Fruit fly (Drosophila melanogaster) whole organism, larva: Measurements from ENCODE around the gene Gart.

Experiments
- noc ChIP-seq: fragments of 200-800 bp; sonication (Bioruptor generic); optimal IDR thresholded peaks from 3 replicates; lab custom pipeline; 2019; ENCODE audit warnings: missing biosample characterization, mild to moderate bottlenecking, missing genetic modification characterization, moderate library complexity

The Gart gene

dm6 chr2L:7043039-7043905 is 19.6 kb upstream of the Gart start:
- peak; percentile 46 for TF ChIP-seq noc

dm6 chr2L:7042150-7042811 is 18.6 kb upstream of the Gart start:
- TF ChIP-seq noc = peak; percentile 64

dm6 chr2L:7039342-7039684 is 15.6 kb upstream of the Gart start:
- TF ChIP-seq noc = peak; percentile 72

dm6 chr2L:7038404-7039341 is 15.0 kb upstream of the Gart start:
- TF ChIP-seq noc = no peak

- no peak for TF ChIP-seq noc
Measured at dm6 chr2L:7037773-7038327, 14.2 kb upstream of the Gart start, which contains the start of gene milt. TSS of gene milt (plus strand) at chr2L:7037823.

- no peak for TF ChIP-seq noc
Measured at dm6 chr2L:7033100-7033675, 9.5 kb upstream of the Gart start.

dm6 chr2L:7032517-7032951 is 8.8 kb upstream of the Gart start, which contains the start of the genes Rab30 and Caper:
TSS of gene Rab30 (minus strand) at chr2L:7032606.
TSS of gene Caper (plus strand) at chr2L:7032721.
- peak; percentile 16 for TF ChIP-seq noc

dm6 chr2L:7028990-7029389 is 5.3 kb upstream of the Gart start:
- no peak for TF ChIP-seq noc

dm6 chr2L:7028440-7028839 is 4.7 kb upstream of the Gart start:
- TF ChIP-seq noc = no peak

dm6 chr2L:7026988-7027908 is 3.5 kb upstream of the Gart start, which contains the start of the genes CG31908 and MME1:
TSS of gene CG31908 (minus strand) at chr2L:7027389.
TSS of gene MME1 (plus strand) at chr2L:7027526.
- no peak for TF ChIP-seq noc

- TF ChIP-seq noc = no peak
Measured at dm6 chr2L:7026308-7026707, 2.6 kb upstream of the Gart start.

- TF ChIP-seq noc = no peak
Measured at dm6 chr2L:7025247-7025646, 1.5 kb upstream of the Gart start.

- TF ChIP-seq noc = no peak
Measured at dm6 chr2L:7021382-7021781, 2.3 kb downstream of the Gart start, which contains the start of gene Pcp. TSS of gene Pcp (plus strand) at chr2L:7021682.

- TF ChIP-seq noc = no peak
Measured at dm6 chr2L:7013157-7013556, 10.5 kb downstream of the Gart start, which contains the start of gene CG43322. TSS of gene CG43322 (plus strand) at chr2L:7013396.

- no peak for TF ChIP-seq noc
Measured at dm6 chr2L:7011962-7012361, 11.7 kb downstream of the Gart start, which contains the start of gene CG43321. TSS of gene CG43321 (plus strand) at chr2L:7012262.
